Fruit fly (Drosophila melanogaster) S2 (cell line): ENCODE results near the gene CG10116.

Source experiments
- CG8478 ChIP-seq: fragments of >200 bp; optimal IDR thresholded peaks from 2 replicates; lab custom pipeline; 2018
- CTCF ChIP-seq, 2 experiments: fragments of >200 bp; optimal IDR thresholded peaks; 2 replicates each; lab custom pipeline; 2018

- TF ChIP-seq CG8478 (lab: Kevin White, UChicago): no peak
- TF ChIP-seq CTCF (optimal IDR thresholded peaks at IDR 0.05; lab: Kevin White, UChicago): no peak
Measured at dm6 chr3L:13442400-13442799, 14.6 kb downstream of the CG10116 start, which contains the start of gene cmb.
